Worm (Caenorhabditis elegans): ENCODE data around the gene C30G12.2.

DNA sequence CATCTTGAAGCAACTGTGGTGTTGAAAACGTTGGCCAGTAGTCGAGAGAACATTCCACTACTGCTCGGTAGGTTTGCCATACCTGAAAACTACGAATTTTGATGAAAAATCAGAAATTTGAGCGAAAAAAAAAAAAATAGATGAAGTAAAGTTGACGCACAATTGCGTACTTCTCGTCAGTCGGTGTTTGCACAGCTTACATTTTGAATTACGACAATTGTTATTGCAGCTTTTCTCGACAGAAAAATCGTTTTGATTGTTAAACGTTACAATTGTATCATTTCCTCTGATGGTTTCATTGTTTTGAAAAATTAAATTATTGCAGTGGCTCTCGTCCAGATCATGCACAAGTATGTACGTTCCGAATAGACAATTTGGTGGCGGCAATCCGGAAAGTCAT is 19.8 kb downstream of the C30G12.2 start, which contains the start of the genes F45E12.5 and cnep-1:
- TF ChIP-seq pqm-1 (tag; optimal IDR thresholded peaks at IDR 0.05) (no peak), dve-1 (tag; optimal IDR thresholded peaks at IDR 0.05) (no peak), pha-2 (tag; optimal IDR thresholded peaks at IDR 0.05) (no peak), lim-6 (tag; optimal IDR thresholded peaks at IDR 0.05) (no peak), ceh-9 (tag; optimal IDR thresholded peaks at IDR 0.05) (no peak), syd-9 (tag; optimal IDR thresholded peaks at IDR 0.05) (no peak), nfya-1 (tag; optimal IDR thresholded peaks at IDR 0.05) (no peak)

Data from whole organism, late embryonic.